Worm (Caenorhabditis elegans): ENCODE results near the gene srsx-38.
"Not testable (repeated sequence)": the region's sequence is repeated elsewhere in the genome, so short reads cannot be mapped to it uniquely, and the experiment has no call there.

DNA sequence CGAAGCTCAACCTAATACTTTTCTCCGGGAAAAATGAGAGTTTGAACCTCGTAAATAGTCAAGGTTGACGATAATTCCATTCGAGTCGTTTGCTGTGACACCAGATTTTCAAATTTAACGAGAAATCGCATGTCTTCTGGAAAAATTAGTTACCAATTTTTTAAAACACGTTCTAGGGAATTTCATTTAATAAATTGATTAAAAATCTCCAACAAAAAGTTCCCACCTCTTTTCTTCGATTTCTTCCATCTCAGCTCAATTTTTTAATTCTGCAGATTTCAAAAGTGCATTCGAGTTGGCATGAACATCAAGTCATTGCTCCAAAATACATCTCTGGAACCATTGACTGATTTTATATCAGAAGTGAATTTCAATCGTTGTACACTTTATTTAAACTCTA lies 4.7 kb upstream of the srsx-38 start, which contains the start of gene nhr-282:
- TF ChIP-seq dao-5, him-1 (tag; optimal IDR thresholded peaks at IDR 0.05): not testable (repeated sequence)
